Fruit fly (Drosophila melanogaster): ENCODE data around the gene Naa60.

The Naa60 gene

dm6 chr3L:9690798-9691475 is 35.8 kb upstream of the Naa60 start (continued):
- TF ChIP-seq CG2120 (GFP tag; optimal IDR thresholded peaks at IDR 0.05), result peak; percentile 87
- TF ChIP-seq NfI (GFP tag; optimal IDR thresholded peaks at IDR 0.05), result no peak
- TF ChIP-seq CG32767 (GFP tag; IDR thresholded peaks at IDR 0.05), result no peak
- TF ChIP-seq CG2678 (tag; optimal IDR thresholded peaks at IDR 0.05), result peak; percentile 81
- peak; percentile 6 for TF ChIP-seq CG3995 (GFP tag; optimal IDR thresholded peaks at IDR 0.05)
- TF ChIP-seq CG13424 (tag; optimal IDR thresholded peaks at IDR 0.05), result peak; percentile 53
- no peak for TF ChIP-seq lbe (GFP tag; optimal IDR thresholded peaks at IDR 0.05)
- TF ChIP-seq gem (tag; optimal IDR thresholded peaks at IDR 0.05), result peak; percentile 69
- no peak for TF ChIP-seq CG6813 (GFP tag; optimal IDR thresholded peaks at IDR 0.05)
- no peak for TF ChIP-seq CG8478 (optimal IDR thresholded peaks at IDR 0.05)
- no peak for TF ChIP-seq CG2875 (GFP tag; optimal IDR thresholded peaks at IDR 0.05)
- TF ChIP-seq ind (GFP tag; optimal IDR thresholded peaks at IDR 0.05), result peak; percentile 18
- peak; percentile 38 for TF ChIP-seq CG10147 (GFP tag; optimal IDR thresholded peaks at IDR 0.05)
- peak; percentile 28 for TF ChIP-seq CG7786 (GFP tag; optimal IDR thresholded peaks at IDR 0.05)
- peak; percentile 43 for TF ChIP-seq Oli (tag; optimal IDR thresholded peaks at IDR 0.05)
- TF ChIP-seq ap (GFP tag; IDR thresholded peaks at IDR 0.05), result 0 out of 2 replicates have a peak, but pooled peaks have one; percentile 6
- TF ChIP-seq Hr78 (GFP tag; optimal IDR thresholded peaks at IDR 0.05), result no peak
- TF ChIP-seq Xbp1 (GFP tag; optimal IDR thresholded peaks at IDR 0.05), result peak; percentile 10
- 0 out of 2 replicates have a peak, but pooled peaks have one; percentile 9 for TF ChIP-seq CG31441 (GFP tag; IDR thresholded peaks at IDR 0.05)
- peak; percentile 70 for TF ChIP-seq CG3281 (GFP tag; optimal IDR thresholded peaks at IDR 0.05)
- peak; percentile 50; the same call in 1 of the 2 replicates for TF ChIP-seq CG32532 (GFP tag; IDR thresholded peaks at IDR 0.05)
- no peak for TF ChIP-seq kah (GFP tag; optimal IDR thresholded peaks at IDR 0.05)
- no peak for TF ChIP-seq eve (GFP tag; optimal IDR thresholded peaks at IDR 0.05)
- peak; percentile 87 for TF ChIP-seq CG12769 (tag; optimal IDR thresholded peaks at IDR 0.05)
- peak; percentile 18 for TF ChIP-seq BtbVII (GFP tag; optimal IDR thresholded peaks at IDR 0.05)
- peak; percentile 58 for TF ChIP-seq CoRest (tag; optimal IDR thresholded peaks at IDR 0.05)
- TF ChIP-seq CG15073 (GFP tag; optimal IDR thresholded peaks at IDR 0.05), result no peak
- peak; percentile 58 for TF ChIP-seq CG12659 (GFP tag; optimal IDR thresholded peaks at IDR 0.05)
- TF ChIP-seq grau (tag; optimal IDR thresholded peaks at IDR 0.05), result peak; percentile 91
- TF ChIP-seq lilli (GFP tag; optimal IDR thresholded peaks at IDR 0.05), result peak; percentile 40
- TF ChIP-seq CG12104 (GFP tag; optimal IDR thresholded peaks at IDR 0.05), result peak; percentile 9
- TF ChIP-seq nmo (GFP tag; optimal IDR thresholded peaks at IDR 0.05), result peak; percentile 30
- TF ChIP-seq shn (GFP tag; optimal IDR thresholded peaks at IDR 0.05), result no peak
- no peak for TF ChIP-seq B-H2 (GFP tag; optimal IDR thresholded peaks at IDR 0.05)
- TF ChIP-seq Dip3 (GFP tag; optimal IDR thresholded peaks at IDR 0.05), result peak; percentile 29
- TF ChIP-seq Fer1 (GFP tag; optimal IDR thresholded peaks at IDR 0.05), result peak; percentile 69
- TF ChIP-seq Adf1 (GFP tag; IDR thresholded peaks at IDR 0.05), result 0 out of 2 replicates have a peak, but pooled peaks have one; percentile 6
- peak; percentile 64 for TF ChIP-seq CG7839 (tag; optimal IDR thresholded peaks at IDR 0.05)
- no peak for TF ChIP-seq CG17361 (GFP tag; IDR thresholded peaks at IDR 0.05)
- TF ChIP-seq CG12942 (GFP tag; optimal IDR thresholded peaks at IDR 0.05), result no peak
- TF ChIP-seq Hr3 (GFP tag; optimal IDR thresholded peaks at IDR 0.05), result peak; percentile 29
- TF ChIP-seq CG10209 (GFP tag; optimal IDR thresholded peaks at IDR 0.05), result peak; percentile 46
- TF ChIP-seq row (GFP tag; IDR thresholded peaks at IDR 0.05), result peak; percentile 62
- TF ChIP-seq dimm (GFP tag; IDR thresholded peaks at IDR 0.05), result no peak
- TF ChIP-seq CG11696 (GFP tag; IDR thresholded peaks at IDR 0.05), result no peak
- TF ChIP-seq CG4282 (GFP tag; optimal IDR thresholded peaks at IDR 0.05), result no peak
